Worm (Caenorhabditis elegans) whole organism, young adult: ENCODE data around the gene asp-3.

Experiments
- B0019.2 ChIP-seq: fragments of 200-800 bp; sonication (Bioruptor generic); conservative IDR thresholded peaks from 2 replicates; pipeline ENCODE4 v1.3.6; 2022; ENCODE audit warnings: missing genetic modification reagents, missing genetic modification characterization, missing compliant biosample characterization
- B0336.3 ChIP-seq: fragments of 200-800 bp; sonication (Bioruptor generic); IDR thresholded peaks from 2 replicates; pipeline ENCODE4 v1.3.6; 2022; ENCODE audit warnings: missing genetic modification characterization, missing compliant biosample characterization
- D2030.7 ChIP-seq: fragments of 200-800 bp; sonication (Bioruptor generic); IDR thresholded peaks from 2 replicates; pipeline ENCODE4 v1.3.6; 2022; ENCODE audit warnings: missing genetic modification reagents, missing genetic modification characterization, missing compliant biosample characterization
- F10E7.11 ChIP-seq: sonication (generic microtip); optimal IDR thresholded peaks from 2 replicates; lab custom pipeline; 2017; ENCODE audit warnings: mild to moderate bottlenecking, missing genetic modification characterization, moderate library complexity, missing compliant biosample characterization
- F23B12.7 ChIP-seq: sonication (generic microtip); optimal IDR thresholded peaks from 2 replicates; lab custom pipeline; 2017; ENCODE audit warnings: missing genetic modification characterization, mild to moderate bottlenecking, missing compliant biosample characterization, antibody characterized with exemption, moderate library complexity; ENCODE audit not compliant: insufficient read depth
- F33H1.4 ChIP-seq: fragments of 200-800 bp; sonication (Bioruptor generic); IDR thresholded peaks from 2 replicates; pipeline ENCODE4 v1.3.6; 2022; ENCODE audit warnings: missing genetic modification reagents, missing genetic modification characterization, missing compliant biosample characterization
- F49E8.2 ChIP-seq: sonication (generic microtip); optimal IDR thresholded peaks from 3 replicates; lab custom pipeline; 2017; ENCODE audit warnings: missing genetic modification characterization, mild to moderate bottlenecking, missing compliant biosample characterization, antibody characterized with exemption, moderate library complexity; ENCODE audit not compliant: insufficient read depth
- Y53F4B.3 ChIP-seq: fragments of 200-800 bp; sonication (Bioruptor generic); IDR thresholded peaks from 2 replicates; pipeline ENCODE4 v1.3.6; 2022; ENCODE audit warnings: missing genetic modification reagents, missing genetic modification characterization, missing compliant biosample characterization
- Y67H2A.10 ChIP-seq: fragments of 200-800 bp; sonication (Bioruptor generic); conservative IDR thresholded peaks from 2 replicates; pipeline ENCODE4 v1.3.6; 2022; ENCODE audit warnings: missing genetic modification reagents, missing genetic modification characterization, missing compliant biosample characterization
- Y95B8A.8 ChIP-seq: fragments of 200-800 bp; sonication (Bioruptor generic); IDR thresholded peaks from 2 replicates; pipeline ENCODE4 v1.3.6; 2022; ENCODE audit warnings: missing genetic modification reagents, missing genetic modification characterization, missing compliant biosample characterization
- ama-1 ChIP-seq, 3 experiments: fragments of 150-350 bp in 1 of 3; sonication (generic microtip) in 2 of 3; optimal IDR thresholded peaks; 2 replicates each; lab custom pipeline; 2014 to 2018; ENCODE audit warnings: missing biosample characterization in 2 of 3, missing genetic modification characterization in 2 of 3, missing genetic modification reagents in 2 of 3
- attf-5 ChIP-seq: fragments of 200-800 bp; sonication (Bioruptor generic); optimal IDR thresholded peaks from 2 replicates; lab custom pipeline; 2018; ENCODE audit warnings: mild to moderate bottlenecking, missing genetic modification characterization, missing compliant biosample characterization
- cebp-2 ChIP-seq: fragments of 200-800 bp; sonication (Bioruptor generic); IDR thresholded peaks from 2 replicates; pipeline ENCODE4 v1.3.6; 2022; ENCODE audit warnings: missing genetic modification characterization, missing compliant biosample characterization
- ceh-100 ChIP-seq: fragments of 200-800 bp; sonication (Bioruptor generic); IDR thresholded peaks from 2 replicates; pipeline ENCODE4 v1.3.6; 2022; ENCODE audit warnings: missing genetic modification reagents, missing genetic modification characterization, missing compliant biosample characterization
- ceh-27 ChIP-seq: fragments of 200-800 bp; sonication (Bioruptor generic); optimal IDR thresholded peaks from 2 replicates; lab custom pipeline; 2018; ENCODE audit warnings: mild to moderate bottlenecking, missing genetic modification characterization, moderate library complexity, missing compliant biosample characterization
- dpff-1 ChIP-seq: sonication (generic microtip); optimal IDR thresholded peaks from 2 replicates; lab custom pipeline; 2017; ENCODE audit warnings: mild to moderate bottlenecking, missing genetic modification characterization, missing compliant biosample characterization
- egrh-3 ChIP-seq: fragments of 200-800 bp; sonication (Bioruptor generic); IDR thresholded peaks from 2 replicates; pipeline ENCODE4 v1.3.6; 2022; ENCODE audit warnings: missing genetic modification reagents, missing genetic modification characterization, missing compliant biosample characterization
- ekl-4 ChIP-seq: fragments of 200-800 bp; sonication (Bioruptor generic); IDR thresholded peaks from 2 replicates; pipeline ENCODE4 v1.3.6; 2022; ENCODE audit warnings: missing genetic modification reagents, missing genetic modification characterization, missing compliant biosample characterization
- gei-17 ChIP-seq: fragments of 200-800 bp; sonication (Bioruptor generic); optimal IDR thresholded peaks from 2 replicates; lab custom pipeline; 2018; ENCODE audit warnings: mild to moderate bottlenecking, missing genetic modification characterization, missing compliant biosample characterization
- hmg-20 ChIP-seq: fragments of 200-800 bp; sonication (Bioruptor generic); IDR thresholded peaks from 2 replicates; pipeline ENCODE4 v1.3.6; 2022; ENCODE audit warnings: missing genetic modification reagents, missing genetic modification characterization, missing compliant biosample characterization
- lag-1 ChIP-seq: fragments of 200-800 bp; sonication (Bioruptor generic); IDR thresholded peaks from 2 replicates; pipeline ENCODE4 v1.3.6; 2022; ENCODE audit warnings: missing genetic modification reagents, missing genetic modification characterization, missing compliant biosample characterization
- let-607 ChIP-seq, 2 experiments: fragments of 200-800 bp in 1 of 2; sonication (Bioruptor generic) in 1 of 2; sonication (generic microtip) in 1 of 2; optimal IDR thresholded peaks; 2 replicates each; lab custom pipeline; 2016 to 2018; ENCODE audit warnings: mild to moderate bottlenecking in 2 of 2, missing compliant biosample characterization in 2 of 2, missing genetic modification characterization in 2 of 2, moderate library complexity in 2 of 2, missing genotype in 1 of 2
- lsl-1 ChIP-seq: fragments of 200-800 bp; sonication (Bioruptor generic); optimal IDR thresholded peaks from 2 replicates; lab custom pipeline; 2018; ENCODE audit warnings: mild to moderate bottlenecking, missing genetic modification characterization, moderate library complexity, missing compliant biosample characterization
- lsy-27 ChIP-seq: sonication (generic microtip); optimal IDR thresholded peaks from 2 replicates; lab custom pipeline; 2017; ENCODE audit warnings: missing genetic modification characterization, mild to moderate bottlenecking, missing compliant biosample characterization, antibody characterized with exemption, missing genotype, borderline replicate concordance; ENCODE audit not compliant: insufficient read depth
- madf-10 ChIP-seq: sonication (generic microtip); optimal IDR thresholded peaks from 2 replicates; lab custom pipeline; 2016; ENCODE audit warnings: mild to moderate bottlenecking, missing genetic modification characterization, missing compliant biosample characterization
- madf-3 ChIP-seq: fragments of 200-800 bp; sonication (Bioruptor generic); IDR thresholded peaks from 2 replicates; pipeline ENCODE4 v1.3.6; 2022; ENCODE audit warnings: missing genetic modification reagents, missing genetic modification characterization, missing compliant biosample characterization
- madf-8 ChIP-seq: fragments of 200-800 bp; sonication (Bioruptor generic); conservative IDR thresholded peaks from 2 replicates; pipeline ENCODE4 v1.3.6; 2022; ENCODE audit warnings: missing genetic modification reagents, missing genetic modification characterization, missing compliant biosample characterization
- mel-28 ChIP-seq: sonication (generic microtip); optimal IDR thresholded peaks from 2 replicates; lab custom pipeline; 2016; ENCODE audit warnings: borderline replicate concordance, mild to moderate bottlenecking, missing genetic modification characterization, missing compliant biosample characterization
- nhr-179 ChIP-seq: sonication (generic microtip); optimal IDR thresholded peaks from 2 replicates; lab custom pipeline; 2016; ENCODE audit warnings: mild to moderate bottlenecking, missing genetic modification characterization, missing compliant biosample characterization
- nhr-90 ChIP-seq: sonication (generic microtip); optimal IDR thresholded peaks from 2 replicates; lab custom pipeline; 2016; ENCODE audit warnings: missing genotype, mild to moderate bottlenecking, missing genetic modification characterization, missing compliant biosample characterization
- pbrm-1 ChIP-seq: fragments of 200-800 bp; sonication (Bioruptor generic); IDR thresholded peaks from 2 replicates; pipeline ENCODE4 v1.3.6; 2022; ENCODE audit warnings: missing genetic modification reagents, missing genetic modification characterization, missing compliant biosample characterization
- pha-4 ChIP-seq: fragments of 150-350 bp; sonication (generic microtip); optimal IDR thresholded peaks from 2 replicates; lab custom pipeline; 2014; ENCODE audit warnings: missing biosample characterization, missing genetic modification reagents, missing genetic modification characterization
- rpc-1 ChIP-seq, 2 experiments: fragments of 150-350 bp in 1 of 2; sonication (generic microtip) in 1 of 2; optimal IDR thresholded peaks; 2 replicates each; lab custom pipeline; 2014 to 2018; ENCODE audit warnings: missing biosample characterization in 1 of 2, missing genetic modification characterization in 1 of 2, missing genetic modification reagents in 1 of 2, missing genotype in 1 of 2
- sdz-38 ChIP-seq: sonication (generic microtip); optimal IDR thresholded peaks from 2 replicates; lab custom pipeline; 2016; ENCODE audit warnings: missing genotype, missing genetic modification characterization, missing compliant biosample characterization
- snpc-1.1 ChIP-seq: sonication (generic microtip); optimal IDR thresholded peaks from 2 replicates; lab custom pipeline; 2017; ENCODE audit warnings: missing genetic modification characterization, mild to moderate bottlenecking, missing compliant biosample characterization, antibody characterized with exemption, moderate library complexity, missing genotype, missing genetic modification reagents; ENCODE audit not compliant: insufficient read depth
- snpc-3.4 ChIP-seq: sonication (generic microtip); optimal IDR thresholded peaks from 2 replicates; lab custom pipeline; 2017; ENCODE audit warnings: missing genetic modification characterization, mild to moderate bottlenecking, missing compliant biosample characterization, antibody characterized with exemption, moderate library complexity, missing genotype, missing genetic modification reagents
- snpc-4 ChIP-seq, 5 experiments: fragments of 150-350 bp in 1 of 5; sonication (generic microtip) in 4 of 5; optimal IDR thresholded peaks; 2 replicates each; lab custom pipeline; 2014 to 2018; ENCODE audit warnings: missing genetic modification characterization in 5 of 5, missing biosample characterization in 3 of 5, antibody characterized with exemption in 2 of 5, mild to moderate bottlenecking in 2 of 5, missing compliant biosample characterization in 2 of 5, missing genotype in 2 of 5, moderate library complexity in 2 of 5, missing genetic modification reagents in 1 of 5
- somi-1 ChIP-seq: fragments of 200-800 bp; sonication (Bioruptor generic); optimal IDR thresholded peaks from 2 replicates; lab custom pipeline; 2018; ENCODE audit warnings: mild to moderate bottlenecking, missing genetic modification characterization, missing compliant biosample characterization
- sptf-2 ChIP-seq: fragments of 200-800 bp; sonication (Bioruptor generic); optimal IDR thresholded peaks from 2 replicates; lab custom pipeline; 2018; ENCODE audit warnings: mild to moderate bottlenecking, missing genetic modification characterization, missing compliant biosample characterization
- tbx-9 ChIP-seq: sonication (generic microtip); optimal IDR thresholded peaks from 2 replicates; lab custom pipeline; 2016; ENCODE audit warnings: borderline replicate concordance, missing genetic modification characterization, inconsistent platforms, missing compliant biosample characterization
- xnd-1 ChIP-seq: sonication (generic microtip); optimal IDR thresholded peaks from 2 replicates; lab custom pipeline; 2016; ENCODE audit warnings: missing genotype, missing genetic modification reagents, missing genetic modification characterization, missing compliant biosample characterization
- ztf-18 ChIP-seq: sonication (generic microtip); optimal IDR thresholded peaks from 2 replicates; lab custom pipeline; 2016; ENCODE audit warnings: missing genotype, mild to moderate bottlenecking, missing genetic modification characterization, missing compliant biosample characterization
- ztf-26 ChIP-seq: sonication (generic microtip); optimal IDR thresholded peaks from 2 replicates; lab custom pipeline; 2017; ENCODE audit warnings: missing genetic modification characterization, missing compliant biosample characterization

The asp-3 gene

DNA sequence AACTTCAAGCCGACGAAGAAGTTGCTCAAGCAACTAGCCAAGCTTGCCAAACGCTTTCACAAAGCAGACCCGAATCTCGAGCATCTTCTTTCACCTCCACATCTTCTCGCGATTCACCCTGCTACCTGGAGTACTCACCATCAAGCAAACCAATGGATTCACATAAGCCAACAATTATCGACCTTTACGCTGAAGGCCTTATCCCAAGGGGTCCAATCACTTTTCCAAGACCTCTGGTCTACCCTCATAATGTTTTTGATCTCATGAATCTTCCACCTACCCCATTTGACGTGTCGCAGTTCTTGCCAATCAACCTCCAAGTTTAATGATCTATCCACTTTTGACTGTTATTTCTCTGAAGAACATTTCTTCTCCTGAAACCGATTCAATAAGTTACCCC, 47.5 kb upstream of the asp-3 start:
- TF ChIP-seq Y95B8A.8 (0 out of 2 replicates have a peak, but pooled peaks have one; percentile 6), ama-1 (optimal IDR thresholded peaks at IDR 0.05; lab: Kevin White, UChicago) (peak; percentile 17), ama-1 (GFP tag; optimal IDR thresholded peaks at IDR 0.05; lab: Kevin White, UChicago) (no peak), egrh-3 (GFP tag; lab: Robert Waterston, UW) (no peak), hmg-20 (GFP tag; lab: Robert Waterston, UW) (0 out of 2 replicates have a peak, but pooled peaks have one; percentile 18)

DNA sequence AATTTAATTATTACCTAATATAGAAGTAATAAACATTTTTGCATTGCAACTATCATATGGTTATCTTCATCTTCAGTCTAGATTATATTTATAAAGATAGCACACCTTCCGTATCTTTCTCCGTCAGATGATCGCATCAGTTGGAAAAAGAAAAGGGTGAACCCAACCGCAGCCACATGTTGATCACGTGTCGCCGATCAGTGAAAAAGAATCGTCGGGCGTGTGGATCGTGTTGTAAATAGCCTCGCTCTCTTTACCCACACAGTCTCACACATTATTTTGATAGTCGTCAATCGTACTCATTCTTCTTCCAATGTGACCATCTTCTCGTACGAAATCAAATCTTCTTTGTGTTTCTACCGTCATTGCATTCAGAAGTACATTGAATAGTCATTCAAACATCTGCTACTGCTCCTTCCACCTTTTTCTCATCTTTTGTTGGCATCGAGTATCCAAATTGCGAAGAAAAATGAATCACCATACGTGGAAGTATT, 47.0 kb upstream of the asp-3 start:
- TF ChIP-seq ceh-100 (GFP tag; lab: Robert Waterston, UW) (peak; percentile 38; the same call in 1 of the 2 replicates), madf-8 (GFP tag; lab: Robert Waterston, UW) (no peak), snpc-3.4 (tag; lab: Kevin White, UChicago) (no peak), tbx-9 (tag; lab: Kevin White, UChicago) (no peak), nhr-90 (tag; lab: Kevin White, UChicago) (peak; percentile 82), F23B12.7 (tag; lab: Kevin White, UChicago) (peak; percentile 4), nhr-179 (tag; lab: Kevin White, UChicago) (no peak), somi-1 (peak; percentile 97), lsy-27 (tag; lab: Kevin White, UChicago) (no peak), attf-5 (GFP tag; lab: Kevin White, UChicago) (peak; percentile 70), Y95B8A.8 (peak; percentile 49; the same call in 1 of the 2 replicates), xnd-1 (tag; lab: Kevin White, UChicago) (no peak), Y53F4B.3 (GFP tag; lab: Robert Waterston, UW) (no peak), lsl-1 (GFP tag; lab: Kevin White, UChicago) (no peak), let-607 (tag; optimal IDR thresholded peaks at IDR 0.05; lab: Kevin White, UChicago) (peak; percentile 37 to 60), snpc-1.1 (tag; lab: Kevin White, UChicago) (no peak), ztf-18 (peak; percentile 32), pbrm-1 (peak; percentile 82; the same call in 1 of the 2 replicates), F10E7.11 (tag; lab: Kevin White, UChicago) (peak; percentile 60), B0019.2 (GFP tag; lab: Robert Waterston, UW) (no peak; the same call in 1 of the 2 replicates), rpc-1 (optimal IDR thresholded peaks at IDR 0.05; lab: Kevin White, UChicago) (no peak), rpc-1 (tag; optimal IDR thresholded peaks at IDR 0.05; lab: Kevin White, UChicago) (no peak), lag-1 (GFP tag; lab: Robert Waterston, UW) (0 out of 2 replicates have a peak, but pooled peaks have one; percentile 25), mel-28 (tag; lab: Kevin White, UChicago) (peak; percentile 63), sptf-2 (GFP tag; lab: Kevin White, UChicago) (no peak), ekl-4 (peak; percentile 76), dpff-1 (tag; lab: Kevin White, UChicago) (no peak), ztf-26 (tag; lab: Kevin White, UChicago) (peak; percentile 97), F33H1.4 (GFP tag; lab: Robert Waterston, UW) (0 out of 2 replicates have a peak, but pooled peaks have one; percentile 23), gei-17 (peak; percentile 88), sdz-38 (tag; lab: Kevin White, UChicago) (no peak), cebp-2 (GFP tag; lab: Robert Waterston, UW) (0 out of 2 replicates have a peak, but pooled peaks have one; percentile 75), B0336.3 (GFP tag; lab: Robert Waterston, UW) (peak; percentile 92), madf-10 (tag; lab: Kevin White, UChicago) (peak; percentile 74), Y67H2A.10 (GFP tag; lab: Robert Waterston, UW) (no peak), pha-4 (tag; lab: Kevin White, UChicago) (peak; percentile 35), madf-3 (GFP tag; lab: Robert Waterston, UW) (0 out of 2 replicates have a peak, but pooled peaks have one; percentile 45), F49E8.2 (no peak), D2030.7 (GFP tag; lab: Robert Waterston, UW) (no peak), ceh-27 (GFP tag; lab: Kevin White, UChicago) (peak; percentile 79), snpc-4 (GFP tag; optimal IDR thresholded peaks at IDR 0.05; lab: Kevin White, UChicago) (no peak), snpc-4 (tag; optimal IDR thresholded peaks at IDR 0.05; lab: Kevin White, UChicago) (peak; percentile 11 to 67 (median 41))
